Worm (Caenorhabditis elegans): ENCODE data around the gene abts-4.

The abts-4 gene

ce11 chrX:6713277-6713676, 48.3 kb downstream of the abts-4 start, which contains the start of gene nas-11:
Gene nas-11 (plus strand): TSS chrX:6713577.
- no peak for TF ChIP-seq lin-14 (GFP tag; optimal IDR thresholded peaks at IDR 0.05)
- no peak for TF ChIP-seq blmp-1 (tag; optimal IDR thresholded peaks at IDR 0.05)
- no peak for TF ChIP-seq efl-1 (optimal IDR thresholded peaks at IDR 0.05)
- peak in 1 of 2 experiments; percentile 77 for TF ChIP-seq efl-1 (GFP tag; optimal IDR thresholded peaks at IDR 0.05 in 1 of 2)

ce11 chrX:6709238-6709637, 52.3 kb downstream of the abts-4 start, which contains the start of gene acr-3:
Gene acr-3 (plus strand): TSS chrX:6709538.
- no peak for TF ChIP-seq dsc-1 (tag; optimal IDR thresholded peaks at IDR 0.05)
- no peak for TF ChIP-seq fkh-8 (tag; optimal IDR thresholded peaks at IDR 0.05)
- TF ChIP-seq fkh-4 (tag; optimal IDR thresholded peaks at IDR 0.05; ENCODE audit: borderline replicate concordance), result no peak
- no peak for TF ChIP-seq ets-5 (GFP tag; IDR thresholded peaks at IDR 0.05)
- TF ChIP-seq fos-1 (tag; optimal IDR thresholded peaks at IDR 0.05), result no peak
- no peak for TF ChIP-seq ceh-88 (GFP tag; IDR thresholded peaks at IDR 0.05)
- TF ChIP-seq efl-1 (optimal IDR thresholded peaks at IDR 0.05), result no peak
- no peak for TF ChIP-seq efl-1 (GFP tag; optimal IDR thresholded peaks at IDR 0.05 in 1 of 2)
- no peak for TF ChIP-seq nhr-85 (tag)
- TF ChIP-seq grh-1 (GFP tag; IDR thresholded peaks at IDR 0.05), result no peak
- TF ChIP-seq lin-14 (GFP tag; optimal IDR thresholded peaks at IDR 0.05), result no peak
- TF ChIP-seq lin-35 (GFP tag; optimal IDR thresholded peaks at IDR 0.05), result no peak
- TF ChIP-seq egl-13 (tag; optimal IDR thresholded peaks at IDR 0.05), result no peak
- TF ChIP-seq nhr-84 (tag; optimal IDR thresholded peaks at IDR 0.05), result no peak
- TF ChIP-seq tbx-2 (tag; optimal IDR thresholded peaks at IDR 0.05), result no peak
- TF ChIP-seq ztf-4 (tag; optimal IDR thresholded peaks at IDR 0.05), result no peak
- no peak for TF ChIP-seq ceh-90 (tag; optimal IDR thresholded peaks at IDR 0.05)
- TF ChIP-seq snpc-4 (tag; optimal IDR thresholded peaks at IDR 0.05), result no peak

ce11 chrX:6705156-6705555, 56.4 kb downstream of the abts-4 start:
- no peak for TF ChIP-seq elt-2 (tag; optimal IDR thresholded peaks at IDR 0.05)
- peak; percentile 93 for TF ChIP-seq fkh-10 (GFP tag; optimal IDR thresholded peaks at IDR 0.05)
- TF ChIP-seq pax-3 (tag; optimal IDR thresholded peaks at IDR 0.05), result no peak
- peak; percentile 58 for TF ChIP-seq lin-14 (GFP tag; optimal IDR thresholded peaks at IDR 0.05)

- TF ChIP-seq aha-1 (tag; optimal IDR thresholded peaks at IDR 0.05), result no peak
- TF ChIP-seq hlh-4 (tag; optimal IDR thresholded peaks at IDR 0.05), result no peak
- peak; percentile 35 for TF ChIP-seq ceh-63 (GFP tag; optimal IDR thresholded peaks at IDR 0.05)
- no peak for TF ChIP-seq tlp-1 (tag; optimal IDR thresholded peaks at IDR 0.05)
- TF ChIP-seq elt-2 (tag; optimal IDR thresholded peaks at IDR 0.05), result no peak
- TF ChIP-seq Y116A8C.19 (tag; optimal IDR thresholded peaks at IDR 0.05; ENCODE audit: borderline replicate concordance), result no peak
- no peak for TF ChIP-seq alr-1 (tag; optimal IDR thresholded peaks at IDR 0.05; ENCODE audit: borderline replicate concordance)
- TF ChIP-seq pax-3 (tag; optimal IDR thresholded peaks at IDR 0.05), result no peak
- TF ChIP-seq nhr-19 (GFP tag; conservative IDR thresholded peaks at IDR 0.05), result no peak
- peak in 1 of 3 experiments; percentile 1 for TF ChIP-seq ceh-82 (tag; optimal IDR thresholded peaks at IDR 0.05)
- no peak for TF ChIP-seq nhr-71 (tag; optimal IDR thresholded peaks at IDR 0.05)
- no peak for TF ChIP-seq nhr-85 (tag)
- TF ChIP-seq ces-1 (GFP tag; optimal IDR thresholded peaks at IDR 0.05), result no peak
- no peak for TF ChIP-seq sox-4 (tag; optimal IDR thresholded peaks at IDR 0.05)
- TF ChIP-seq aly-2 (tag; optimal IDR thresholded peaks at IDR 0.05), result no peak
- TF ChIP-seq lin-15B (tag; optimal IDR thresholded peaks at IDR 0.05), result no peak
- no peak for TF ChIP-seq zip-4 (GFP tag; optimal IDR thresholded peaks at IDR 0.05)
- TF ChIP-seq lsy-2 (tag; optimal IDR thresholded peaks at IDR 0.05), result no peak
- TF ChIP-seq egl-13 (tag; optimal IDR thresholded peaks at IDR 0.05), result no peak
- TF ChIP-seq hpl-2 (GFP tag; optimal IDR thresholded peaks at IDR 0.05), result no peak
- TF ChIP-seq unc-130 (tag; optimal IDR thresholded peaks at IDR 0.05), result no peak
- TF ChIP-seq grh-1 (GFP tag; IDR thresholded peaks at IDR 0.05), result no peak
- 0 out of 2 replicates have a peak, but pooled peaks have one; percentile 15 for TF ChIP-seq mab-9 (GFP tag; IDR thresholded peaks at IDR 0.05)
- no peak for TF ChIP-seq lir-3 (tag; optimal IDR thresholded peaks at IDR 0.05; ENCODE audit: poor library complexity)
- peak; percentile 39 for TF ChIP-seq lin-14 (GFP tag; optimal IDR thresholded peaks at IDR 0.05)
- no peak for TF ChIP-seq egl-27 (tag; optimal IDR thresholded peaks at IDR 0.05)
- TF ChIP-seq fkh-10 (GFP tag; optimal IDR thresholded peaks at IDR 0.05), result no peak
Measured at ce11 chrX:6702249-6702648, 59.3 kb downstream of the abts-4 start, which contains the start of gene acr-2. Gene acr-2 (plus strand): TSS chrX:6702549.
